Fruit fly (Drosophila melanogaster) whole organism, prepupa: ENCODE measurements around the gene bnb.

Experiments used
- Blimp-1 ChIP-seq: fragments of 200-800 bp; sonication (Bioruptor generic); optimal IDR thresholded peaks from 3 replicates; lab custom pipeline; 2017; ENCODE audit warnings: missing biosample characterization, missing genetic modification characterization, mild to moderate bottlenecking, moderate library complexity, missing genetic modification reagents
- CG10669 ChIP-seq: fragments of 200-800 bp; sonication (Bioruptor generic); optimal IDR thresholded peaks from 3 replicates; lab custom pipeline; 2018; ENCODE audit warnings: missing biosample characterization, mild to moderate bottlenecking, missing genetic modification characterization, moderate library complexity
- CG11762 ChIP-seq: fragments of 200-800 bp; sonication (Bioruptor generic); optimal IDR thresholded peaks from 3 replicates; lab custom pipeline; 2016; ENCODE audit warnings: missing biosample characterization, missing genetic modification characterization; ENCODE audit not compliant: insufficient read depth
- CG11902 ChIP-seq: fragments of 200-800 bp; sonication (Bioruptor generic); optimal IDR thresholded peaks from 3 replicates; lab custom pipeline; 2016; ENCODE audit warnings: missing biosample characterization, missing genetic modification characterization
- CG15336 ChIP-seq: fragments of 200-800 bp; sonication (Bioruptor generic); IDR thresholded peaks from 2 replicates; pipeline ENCODE4 v1.3.6; 2022; ENCODE audit warnings: missing biosample characterization, missing genetic modification characterization
- CG1621 ChIP-seq: fragments of 200-800 bp; sonication (Bioruptor generic); optimal IDR thresholded peaks from 3 replicates; lab custom pipeline; 2018; ENCODE audit warnings: missing biosample characterization, mild to moderate bottlenecking, missing genetic modification characterization
- CG34406 ChIP-seq: fragments of 200-800 bp; sonication (Bioruptor generic); optimal IDR thresholded peaks from 3 replicates; lab custom pipeline; 2016; ENCODE audit warnings: missing biosample characterization, missing genetic modification characterization
- CG3919 ChIP-seq: fragments of 200-800 bp; sonication (Bioruptor generic); optimal IDR thresholded peaks from 3 replicates; lab custom pipeline; 2016; ENCODE audit warnings: missing biosample characterization, missing genetic modification characterization
- CG6276 ChIP-seq: fragments of 200-800 bp; sonication (Bioruptor generic); optimal IDR thresholded peaks from 2 replicates; lab custom pipeline; 2017; ENCODE audit warnings: missing biosample characterization, mild to moderate bottlenecking, missing genetic modification characterization
- CG6792 ChIP-seq: fragments of 200-800 bp; sonication (Bioruptor generic); optimal IDR thresholded peaks from 3 replicates; lab custom pipeline; 2016; ENCODE audit warnings: missing biosample characterization, missing genetic modification characterization
- CG6808 ChIP-seq: fragments of 200-800 bp; sonication (Bioruptor generic); optimal IDR thresholded peaks from 3 replicates; lab custom pipeline; 2017; ENCODE audit warnings: missing biosample characterization, missing genetic modification characterization, mild to moderate bottlenecking, moderate library complexity, missing genetic modification reagents
- CG6854 ChIP-seq: fragments of 200-800 bp; sonication (Bioruptor generic); optimal IDR thresholded peaks from 2 replicates; lab custom pipeline; 2017; ENCODE audit warnings: missing biosample characterization, mild to moderate bottlenecking, missing genetic modification characterization
- CG7368 ChIP-seq: fragments of 200-800 bp; sonication (Bioruptor generic); optimal IDR thresholded peaks from 3 replicates; lab custom pipeline; 2016; ENCODE audit warnings: missing biosample characterization, missing genetic modification characterization
- CG8119 ChIP-seq: fragments of 200-800 bp; sonication (Bioruptor generic); IDR thresholded peaks from 3 replicates; pipeline ENCODE4 v1.3.6; 2022; ENCODE audit warnings: missing biosample characterization, missing genetic modification characterization
- CG8319 ChIP-seq: fragments of 200-800 bp; sonication (Bioruptor generic); optimal IDR thresholded peaks from 3 replicates; lab custom pipeline; 2016; ENCODE audit warnings: missing biosample characterization, missing genetic modification characterization
- CG8632 ChIP-seq: fragments of 200-800 bp; sonication (Bioruptor generic); optimal IDR thresholded peaks from 3 replicates; lab custom pipeline; 2016; ENCODE audit warnings: missing biosample characterization, missing genetic modification characterization
- CG9139 ChIP-seq: fragments of 200-800 bp; sonication (Bioruptor generic); optimal IDR thresholded peaks from 3 replicates; lab custom pipeline; 2017; ENCODE audit warnings: missing biosample characterization, mild to moderate bottlenecking, missing genetic modification characterization
- Eip78C ChIP-seq: fragments of 200-800 bp; sonication (Bioruptor generic); peaks from one replicate; lab custom pipeline; 2016; ENCODE audit warnings: missing biosample characterization, missing genetic modification characterization
- Eip93F ChIP-seq: fragments of 200-800 bp; sonication (Bioruptor generic); optimal IDR thresholded peaks from 2 replicates; lab custom pipeline; 2016; ENCODE audit warnings: missing biosample characterization, mild to moderate bottlenecking, missing genetic modification characterization
- Ets21C ChIP-seq: fragments of 200-800 bp; sonication (Bioruptor generic); optimal IDR thresholded peaks from 3 replicates; lab custom pipeline; 2016; ENCODE audit warnings: missing biosample characterization, missing genetic modification characterization
- Ets96B ChIP-seq: fragments of 200-800 bp; optimal IDR thresholded peaks from 2 replicates; lab custom pipeline; 2019; ENCODE audit warnings: missing biosample characterization, mild to moderate bottlenecking, missing genetic modification characterization, moderate library complexity
- Gug ChIP-seq: fragments of 200-800 bp; sonication (Bioruptor generic); IDR thresholded peaks from 2 replicates; pipeline ENCODE4 v1.3.6; 2022; ENCODE audit warnings: missing biosample characterization, missing genetic modification characterization
- Hr39 ChIP-seq: fragments of 200-800 bp; sonication (Bioruptor generic); optimal IDR thresholded peaks from 2 replicates; lab custom pipeline; 2016; ENCODE audit warnings: missing biosample characterization, missing genetic modification characterization
- Lpt ChIP-seq: fragments of 200-800 bp; sonication (Bioruptor generic); optimal IDR thresholded peaks from 3 replicates; lab custom pipeline; 2016; ENCODE audit warnings: missing biosample characterization, missing genetic modification characterization
- OdsH ChIP-seq: fragments of 200-800 bp; sonication (Bioruptor generic); optimal IDR thresholded peaks from 3 replicates; lab custom pipeline; 2016; ENCODE audit warnings: missing biosample characterization, missing genetic modification characterization
- Sox102F ChIP-seq: fragments of 200-800 bp; sonication (Bioruptor generic); optimal IDR thresholded peaks from 2 replicates; lab custom pipeline; 2016; ENCODE audit warnings: missing biosample characterization, mild to moderate bottlenecking, missing genetic modification characterization
- Sox14 ChIP-seq: fragments of 200-800 bp; sonication (Bioruptor generic); optimal IDR thresholded peaks from 3 replicates; lab custom pipeline; 2016; ENCODE audit warnings: missing biosample characterization, missing genetic modification characterization
- acj6 ChIP-seq: fragments of 200-800 bp; sonication (Bioruptor generic); optimal IDR thresholded peaks from 3 replicates; lab custom pipeline; 2016; ENCODE audit warnings: missing biosample characterization, missing genetic modification characterization
- cyc ChIP-seq: fragments of 200-800 bp; sonication (Bioruptor generic); optimal IDR thresholded peaks from 3 replicates; lab custom pipeline; 2016; ENCODE audit warnings: missing biosample characterization, missing genetic modification characterization
- dac ChIP-seq: fragments of 200-800 bp; sonication (Bioruptor generic); optimal IDR thresholded peaks from 2 replicates; lab custom pipeline; 2017; ENCODE audit warnings: missing biosample characterization, mild to moderate bottlenecking, missing genetic modification characterization
- eg ChIP-seq: fragments of 200-800 bp; sonication (Bioruptor generic); IDR thresholded peaks from 3 replicates; pipeline ENCODE4 v1.3.6; 2022; ENCODE audit warnings: missing biosample characterization, missing genetic modification characterization
- esn ChIP-seq: fragments of 200-800 bp; sonication (Bioruptor generic); optimal IDR thresholded peaks from 2 replicates; lab custom pipeline; 2016; ENCODE audit warnings: missing biosample characterization, mild to moderate bottlenecking, missing genetic modification characterization, moderate library complexity
- fd85E ChIP-seq: fragments of 200-800 bp; sonication (Bioruptor generic); optimal IDR thresholded peaks from 3 replicates; lab custom pipeline; 2016; ENCODE audit warnings: missing biosample characterization, missing genetic modification characterization
- fkh ChIP-seq: fragments of 200-800 bp; sonication (Bioruptor generic); optimal IDR thresholded peaks from 3 replicates; lab custom pipeline; 2017; ENCODE audit warnings: missing biosample characterization, mild to moderate bottlenecking, missing genetic modification characterization, moderate library complexity
- net ChIP-seq: fragments of 200-800 bp; sonication (Bioruptor generic); optimal IDR thresholded peaks from 3 replicates; lab custom pipeline; 2016; ENCODE audit warnings: missing biosample characterization, missing genetic modification characterization
- pdm3 ChIP-seq: fragments of 200-800 bp; sonication (Bioruptor generic); optimal IDR thresholded peaks from 3 replicates; lab custom pipeline; 2016; ENCODE audit warnings: missing biosample characterization, missing genetic modification characterization
- salr ChIP-seq, 2 experiments: fragments of 200-800 bp; sonication (Bioruptor generic); optimal IDR thresholded peaks; 3 replicates each; lab custom pipeline; 2016 to 2018; ENCODE audit warnings: missing biosample characterization in 2 of 2, missing genetic modification characterization in 2 of 2, mild to moderate bottlenecking in 1 of 2
- ss ChIP-seq, 2 experiments: fragments of 200-800 bp; sonication (Bioruptor generic); optimal IDR thresholded peaks; 2 replicates in 1 of 2; 3 replicates in 1 of 2; lab custom pipeline; 2017 to 2018; ENCODE audit warnings: mild to moderate bottlenecking in 2 of 2, missing biosample characterization in 2 of 2, missing genetic modification characterization in 2 of 2, moderate library complexity in 1 of 2
- svp ChIP-seq: fragments of 200-800 bp; sonication (Bioruptor generic); peaks from one replicate; lab custom pipeline; 2016; ENCODE audit warnings: missing biosample characterization, missing genetic modification characterization
- topi ChIP-seq: fragments of 200-800 bp; sonication (Bioruptor generic); optimal IDR thresholded peaks from 3 replicates; lab custom pipeline; 2016; ENCODE audit warnings: missing biosample characterization, missing genetic modification characterization
- vri ChIP-seq: fragments of 200-800 bp; sonication (Bioruptor generic); optimal IDR thresholded peaks from 3 replicates; lab custom pipeline; 2016; ENCODE audit warnings: missing biosample characterization, mild to moderate bottlenecking, missing genetic modification characterization

The bnb gene

dm6 chrX:18800167-18800566 is 2.7 kb upstream of the bnb start (continued):
- TF ChIP-seq CG15336 (GFP tag; lab: Robert Waterston, UW), result peak; percentile 60
- TF ChIP-seq CG8632 (GFP tag; lab: Kevin White, UChicago), result no peak
- no peak for TF ChIP-seq fd85E (GFP tag; lab: Kevin White, UChicago)
- TF ChIP-seq Sox14 (GFP tag; lab: Kevin White, UChicago), result peak; percentile 56
- TF ChIP-seq pdm3 (GFP tag; lab: Kevin White, UChicago), result peak; percentile 37
- peak; percentile 46 for TF ChIP-seq CG6808 (GFP tag; lab: Kevin White, UChicago)
- 0 out of 3 replicates have a peak, but pooled peaks have one; percentile 17 for TF ChIP-seq eg (GFP tag; lab: Robert Waterston, UW)
- TF ChIP-seq CG8119 (GFP tag; lab: Robert Waterston, UW), result peak; percentile 65
- peak; percentile 20 for TF ChIP-seq net (GFP tag; lab: Kevin White, UChicago)
- peak; percentile 76 for TF ChIP-seq Eip78C (GFP tag; lab: Kevin White, UChicago)
- TF ChIP-seq CG3919 (GFP tag; lab: Kevin White, UChicago), result peak; percentile 49
- TF ChIP-seq, all 60 proteins: peak for 26

dm6 chrX:18799307-18799855 is 1.9 kb upstream of the bnb start:
- TF ChIP-seq Sox102F (GFP tag; lab: Kevin White, UChicago) (no peak), cyc (no peak), Gug (GFP tag; lab: Robert Waterston, UW) (no peak), Hr39 (no peak), CG34406 (GFP tag; lab: Kevin White, UChicago) (no peak), salr (GFP tag; optimal IDR thresholded peaks at IDR 0.05; lab: Kevin White, UChicago) (no peak), OdsH (GFP tag; lab: Kevin White, UChicago) (no peak)
- TF ChIP-seq, all 60 proteins: peak for 0

dm6 chrX:18791368-18791767 is 6.1 kb downstream of the bnb start, which contains the start of gene Atg101:
Atg101 (plus strand) TSS chrX:18791668.
- TF ChIP-seq CG6854 (no peak), Sox102F (GFP tag; lab: Kevin White, UChicago) (no peak), CG8319 (no peak), esn (GFP tag; lab: Kevin White, UChicago) (no peak), CG11762 (GFP tag; lab: Kevin White, UChicago) (no peak), CG3919 (GFP tag; lab: Kevin White, UChicago) (no peak), svp (GFP tag; lab: Kevin White, UChicago) (no peak), OdsH (GFP tag; lab: Kevin White, UChicago) (no peak), CG8119 (GFP tag; lab: Robert Waterston, UW) (no peak), CG9139 (GFP tag; lab: Kevin White, UChicago) (no peak), net (GFP tag; lab: Kevin White, UChicago) (no peak), vri (GFP tag; lab: Kevin White, UChicago) (no peak)

- TF ChIP-seq acj6 (GFP tag; lab: Kevin White, UChicago), result peak; percentile 60
- peak; percentile 70 for TF ChIP-seq CG8319
- peak; percentile 42; the same call in 1 of the 2 replicates for TF ChIP-seq Gug (GFP tag; lab: Robert Waterston, UW)
- TF ChIP-seq Blimp-1 (GFP tag; lab: Kevin White, UChicago), result no peak
- peak; percentile 42 for TF ChIP-seq CG10669
- peak; percentile 55; the same call in 2 of the 3 replicates for TF ChIP-seq CG8119 (GFP tag; lab: Robert Waterston, UW)
- TF ChIP-seq ss (GFP tag; optimal IDR thresholded peaks at IDR 0.05; lab: Kevin White, UChicago), result peak; percentile 29 to 33
- TF ChIP-seq CG1621, result no peak
- TF ChIP-seq topi (GFP tag; lab: Kevin White, UChicago), result peak; percentile 69
- peak; percentile 34 for TF ChIP-seq Lpt (GFP tag; lab: Kevin White, UChicago)
- peak; percentile 70 for TF ChIP-seq OdsH (GFP tag; lab: Kevin White, UChicago)
- TF ChIP-seq CG6276, result peak; percentile 69
- TF ChIP-seq CG7368, result no peak
- TF ChIP-seq CG11902 (GFP tag; lab: Kevin White, UChicago), result peak; percentile 8
- peak; percentile 48 for TF ChIP-seq cyc
- peak; percentile 57 for TF ChIP-seq dac (GFP tag; lab: Kevin White, UChicago)
- TF ChIP-seq Eip93F (GFP tag; lab: Kevin White, UChicago), result no peak
- TF ChIP-seq CG3919 (GFP tag; lab: Kevin White, UChicago), result peak; percentile 60
- peak; percentile 62 for TF ChIP-seq CG34406 (GFP tag; lab: Kevin White, UChicago)
- TF ChIP-seq Ets96B (tag; lab: Kevin White, UChicago), result peak; percentile 30
- peak; percentile 44 for TF ChIP-seq Ets21C (GFP tag; lab: Kevin White, UChicago)
- TF ChIP-seq CG11762 (GFP tag; lab: Kevin White, UChicago), result peak; percentile 8
- peak; percentile 59 for TF ChIP-seq CG6792 (GFP tag; lab: Kevin White, UChicago)
- TF ChIP-seq svp (GFP tag; lab: Kevin White, UChicago), result peak; percentile 89
- TF ChIP-seq fkh, result peak; percentile 23
- no peak for TF ChIP-seq CG6854
Measured at dm6 chrX:18789353-18790210, 7.9 kb downstream of the bnb start.
